Worm (Caenorhabditis elegans) whole organism, L1 larva: Measurements from ENCODE around the gene noa-1.

Source experiments
- ama-1 ChIP-seq: fragments of 150-350 bp; optimal IDR thresholded peaks from 2 replicates; lab custom pipeline; 2014
- blmp-1 ChIP-seq: fragments of 150-350 bp; optimal IDR thresholded peaks from 2 replicates; lab custom pipeline; 2014; ENCODE audit warnings: missing biosample characterization, missing genetic modification characterization
- skn-1 ChIP-seq: fragments of 150-350 bp; optimal IDR thresholded peaks from 2 replicates; lab custom pipeline; 2014; ENCODE audit warnings: missing biosample characterization, missing genetic modification characterization
- unc-130 ChIP-seq: fragments of 150-350 bp; optimal IDR thresholded peaks from 2 replicates; lab custom pipeline; 2017; ENCODE audit warnings: missing biosample characterization, missing genetic modification characterization, inconsistent platforms
- zag-1 ChIP-seq: fragments of 150-350 bp; optimal IDR thresholded peaks from 2 replicates; lab custom pipeline; 2014; ENCODE audit warnings: missing biosample characterization, missing genetic modification characterization

DNA sequence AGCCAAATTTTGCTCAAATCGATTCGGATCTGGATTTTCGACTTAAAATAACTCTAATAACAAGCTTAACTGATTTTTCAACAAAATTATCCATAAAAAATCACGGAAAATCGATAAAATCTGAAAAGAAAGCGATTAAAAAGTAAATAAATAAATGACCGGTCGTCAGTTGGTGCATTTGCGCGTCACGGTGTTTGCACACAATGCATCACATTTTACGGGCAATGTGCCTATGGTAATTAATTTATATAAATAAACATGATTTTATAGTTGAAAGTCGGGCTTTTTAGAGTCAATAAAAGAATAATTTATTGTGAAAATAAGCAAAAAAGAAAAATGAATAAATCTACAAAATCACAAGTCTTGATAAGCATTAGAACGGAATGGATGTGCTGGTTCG is 46.1 kb downstream of the noa-1 start:
- no peak for TF ChIP-seq blmp-1 (tag; lab: Kevin White, UChicago)
- TF ChIP-seq unc-130 (tag; lab: Kevin White, UChicago), result peak; percentile 57
- no peak for TF ChIP-seq skn-1 (tag; lab: Kevin White, UChicago)
- peak; percentile 51 for TF ChIP-seq ama-1 (lab: Kevin White, UChicago)
- TF ChIP-seq zag-1, result no peak
